Worm (Caenorhabditis elegans) whole organism, L2 larva: ENCODE measurements around the gene srz-64.

ENCODE experiments used
- ceh-82 ChIP-seq: fragments of 150-350 bp; optimal IDR thresholded peaks from 2 replicates; lab custom pipeline; 2014; ENCODE audit warnings: missing biosample characterization, missing genetic modification characterization
- elt-3 ChIP-seq: sonication (generic microtip); optimal IDR thresholded peaks from 2 replicates; lab custom pipeline; 2017; ENCODE audit warnings: missing biosample characterization, missing genetic modification characterization
- fos-1 ChIP-seq: fragments of 150-350 bp; optimal IDR thresholded peaks from 2 replicates; lab custom pipeline; 2014; ENCODE audit warnings: missing biosample characterization, missing genetic modification characterization
- lin-13 ChIP-seq: fragments of 150-350 bp; optimal IDR thresholded peaks from 2 replicates; lab custom pipeline; 2014; ENCODE audit warnings: missing biosample characterization, missing genetic modification reagents, missing genetic modification characterization
- lin-39 ChIP-seq: fragments of 150-350 bp; optimal IDR thresholded peaks from 2 replicates; lab custom pipeline; 2014; ENCODE audit warnings: missing biosample characterization, missing genetic modification reagents, missing genetic modification characterization
- mbf-1 ChIP-seq: sonication (generic microtip); optimal IDR thresholded peaks from 2 replicates; lab custom pipeline; 2017; ENCODE audit warnings: missing biosample characterization, missing genetic modification characterization
- nhr-11 ChIP-seq: fragments of 150-350 bp; optimal IDR thresholded peaks from 2 replicates; lab custom pipeline; 2014; ENCODE audit warnings: missing biosample characterization, missing genetic modification characterization
- nhr-23 ChIP-seq: fragments of 150-350 bp; optimal IDR thresholded peaks from 2 replicates; lab custom pipeline; 2014; ENCODE audit warnings: missing biosample characterization, missing genetic modification reagents, missing genetic modification characterization
- nhr-237 ChIP-seq: fragments of 150-350 bp; optimal IDR thresholded peaks from 2 replicates; lab custom pipeline; 2014; ENCODE audit warnings: missing biosample characterization, missing genetic modification characterization
- snpc-4 ChIP-seq: fragments of 150-350 bp; optimal IDR thresholded peaks from 2 replicates; lab custom pipeline; 2014; ENCODE audit warnings: missing biosample characterization, missing genetic modification characterization
- zag-1 ChIP-seq: fragments of 150-350 bp; optimal IDR thresholded peaks from 2 replicates; lab custom pipeline; 2014; ENCODE audit warnings: missing biosample characterization, missing genetic modification characterization

- TF ChIP-seq lin-13 (GFP tag; lab: Kevin White, UChicago) (peak; percentile 1), nhr-11 (no peak), zag-1 (no peak), elt-3 (tag; lab: Kevin White, UChicago) (no peak), nhr-23 (no peak), mbf-1 (tag; lab: Kevin White, UChicago) (no peak), snpc-4 (no peak), ceh-82 (no peak), fos-1 (no peak), lin-39 (tag; lab: Kevin White, UChicago) (no peak), nhr-237 (tag; lab: Kevin White, UChicago) (no peak)
Observed at ce11 chrII:1309892-1310516, 16.9 kb upstream of the srz-64 start, which contains the start of the genes alh-6 and fcho-1.
